Worm (Caenorhabditis elegans) whole organism, early embryonic: Measurements from ENCODE around the gene T23E1.3.

ENCODE experiments used
- ama-1 ChIP-seq: fragments of 150-350 bp; optimal IDR thresholded peaks from 2 replicates; lab custom pipeline; 2014
- flt-1 ChIP-seq: fragments of 200-800 bp; sonication (Bioruptor generic); IDR thresholded peaks from 2 replicates; pipeline ENCODE4 v1.3.6; 2022; ENCODE audit warnings: missing genetic modification characterization, missing compliant biosample characterization
- sea-1 ChIP-seq: fragments of 200-800 bp; sonication (Bioruptor generic); conservative IDR thresholded peaks from 2 replicates; pipeline ENCODE4 v1.3.6; 2022; ENCODE audit warnings: missing genetic modification characterization, missing compliant biosample characterization

DNA sequence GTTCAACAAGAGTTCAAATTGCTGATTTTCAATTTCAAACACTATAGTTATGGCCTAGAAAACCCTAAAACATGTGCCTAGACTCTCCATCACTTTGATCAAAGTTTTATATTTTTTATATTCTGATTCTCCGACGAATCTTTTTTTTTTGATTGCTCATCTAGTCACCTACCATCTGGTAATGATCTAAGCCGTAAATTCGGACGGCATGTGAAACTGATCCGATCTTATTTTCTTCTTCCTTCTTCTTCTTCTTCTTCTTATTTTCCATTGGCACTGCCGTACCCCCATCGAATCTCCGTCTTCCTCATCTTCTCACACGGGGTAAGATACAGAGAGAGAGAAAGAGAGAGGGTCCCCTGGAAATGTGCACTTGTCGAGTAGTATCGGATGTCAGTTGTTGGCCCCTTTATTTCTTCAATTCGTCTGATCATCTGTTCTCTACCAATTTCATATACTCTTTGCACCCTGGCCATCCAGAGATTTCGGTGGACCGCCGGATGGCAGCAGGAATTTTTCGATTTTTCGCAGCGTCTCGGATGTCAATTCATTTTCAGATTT, 23.0 kb downstream of the T23E1.3 start:
- TF ChIP-seq sea-1 (GFP tag; lab: Robert Waterston, UW) (no peak), flt-1 (no peak), ama-1 (lab: Kevin White, UChicago) (no peak)
